Worm (Caenorhabditis elegans) whole organism, L4 larva: ENCODE results near the gene let-721.

Experiments
- F10B5.3 ChIP-seq: sonication (generic microtip); optimal IDR thresholded peaks from 2 replicates; lab custom pipeline; 2016; ENCODE audit warnings: mild to moderate bottlenecking, missing genetic modification characterization, missing compliant biosample characterization
- F26F4.8 ChIP-seq: fragments of 200-800 bp; sonication (Bioruptor generic); conservative IDR thresholded peaks from 2 replicates; pipeline ENCODE4 v1.3.6; 2022; ENCODE audit warnings: missing genetic modification characterization, missing compliant biosample characterization
- F44E2.7 ChIP-seq: fragments of 200-800 bp; sonication (Bioruptor generic); IDR thresholded peaks from 2 replicates; pipeline ENCODE4 v2.1.2; 2022; ENCODE audit warnings: missing genetic modification characterization, missing compliant biosample characterization
- F49E8.2 ChIP-seq: sonication (generic microtip); optimal IDR thresholded peaks from 2 replicates; lab custom pipeline; 2016; ENCODE audit warnings: missing compliant biosample characterization, mild to moderate bottlenecking, missing genetic modification characterization, borderline replicate concordance
- R02D3.7 ChIP-seq: fragments of 150-350 bp; sonication (generic microtip); optimal IDR thresholded peaks from 3 replicates; lab custom pipeline; 2014; ENCODE audit warnings: missing biosample characterization, missing genetic modification characterization
- Y48G9A.11 ChIP-seq: fragments of 200-800 bp; sonication (Bioruptor generic); IDR thresholded peaks from 2 replicates; pipeline ENCODE4 v1.3.6; 2022; ENCODE audit warnings: missing genetic modification reagents, missing genetic modification characterization, missing compliant biosample characterization
- Y75B8A.6 ChIP-seq: fragments of 200-800 bp; sonication (Bioruptor generic); IDR thresholded peaks from 2 replicates; pipeline ENCODE4 v1.3.6; 2022; ENCODE audit warnings: missing genetic modification reagents, missing genetic modification characterization, missing compliant biosample characterization
- aha-1 ChIP-seq: fragments of 150-350 bp; peaks from one replicate; lab custom pipeline; 2014; ENCODE audit warnings: missing biosample characterization, missing genetic modification characterization
- aly-2 ChIP-seq: sonication (generic microtip); optimal IDR thresholded peaks from 2 replicates; lab custom pipeline; 2018; ENCODE audit warnings: missing biosample characterization, missing genetic modification characterization
- ama-1 ChIP-seq: fragments of 150-350 bp; optimal IDR thresholded peaks from 2 replicates; lab custom pipeline; 2014; ENCODE audit warnings: inconsistent platforms, mixed read lengths
- ceh-28 ChIP-seq: fragments of 150-350 bp; optimal IDR thresholded peaks from 2 replicates; lab custom pipeline; 2014; ENCODE audit warnings: missing biosample characterization, missing genetic modification reagents, missing genetic modification characterization
- ceh-82 ChIP-seq: sonication (generic microtip); optimal IDR thresholded peaks from 2 replicates; lab custom pipeline; 2017; ENCODE audit warnings: missing biosample characterization, missing genetic modification characterization
- cey-2 ChIP-seq: sonication (generic microtip); optimal IDR thresholded peaks from 3 replicates; lab custom pipeline; 2017; ENCODE audit warnings: missing genetic modification characterization, mild to moderate bottlenecking, missing compliant biosample characterization, antibody characterized with exemption, borderline replicate concordance; ENCODE audit not compliant: insufficient read depth
- ctbp-1 ChIP-seq: fragments of 200-800 bp; sonication (Bioruptor generic); IDR thresholded peaks from 2 replicates; pipeline ENCODE4 v1.3.6; 2022; ENCODE audit warnings: missing genetic modification reagents, missing genetic modification characterization, missing compliant biosample characterization
- daf-16 ChIP-seq, 3 experiments: sonication (generic microtip); optimal IDR thresholded peaks; 2 replicates each; lab custom pipeline; 2016 to 2017; ENCODE audit warnings: missing genetic modification characterization in 3 of 3, missing genetic modification reagents in 3 of 3, mild to moderate bottlenecking in 2 of 3, missing compliant biosample characterization in 2 of 3, missing biosample characterization in 1 of 3, moderate library complexity in 1 of 3
- daf-19 ChIP-seq: fragments of 200-800 bp; sonication (Bioruptor generic); conservative IDR thresholded peaks from 2 replicates; pipeline ENCODE4 v1.3.6; 2022; ENCODE audit warnings: missing genetic modification characterization, missing compliant biosample characterization
- dmd-6 ChIP-seq: fragments of 200-800 bp; sonication (Bioruptor generic); IDR thresholded peaks from 2 replicates; pipeline ENCODE4 v1.3.6; 2022; ENCODE audit warnings: missing genetic modification reagents, missing genetic modification characterization, missing compliant biosample characterization
- dmd-9 ChIP-seq: fragments of 200-800 bp; sonication (Bioruptor generic); IDR thresholded peaks from 2 replicates; pipeline ENCODE4 v1.3.6; 2022; ENCODE audit warnings: missing genetic modification reagents, missing genetic modification characterization, missing compliant biosample characterization
- dpl-1 ChIP-seq: fragments of 150-350 bp; optimal IDR thresholded peaks from 2 replicates; lab custom pipeline; 2014; ENCODE audit warnings: missing biosample characterization, missing genetic modification reagents, missing genetic modification characterization
- dve-1 ChIP-seq: sonication (generic microtip); optimal IDR thresholded peaks from 2 replicates; lab custom pipeline; 2017; ENCODE audit warnings: antibody characterized with exemption, mild to moderate bottlenecking, missing genetic modification characterization, missing compliant biosample characterization; ENCODE audit not compliant: insufficient read depth
- fkh-10 ChIP-seq: fragments of 150-350 bp; optimal IDR thresholded peaks from 2 replicates; lab custom pipeline; 2014; ENCODE audit warnings: missing biosample characterization, missing genetic modification reagents, missing genetic modification characterization
- jun-1 ChIP-seq: fragments of 150-350 bp; optimal IDR thresholded peaks from 2 replicates; lab custom pipeline; 2014; ENCODE audit warnings: missing biosample characterization, missing genetic modification reagents, missing genetic modification characterization
- lim-7 ChIP-seq: fragments of 200-800 bp; sonication (Bioruptor generic); IDR thresholded peaks from 2 replicates; pipeline ENCODE4 v1.3.6; 2022; ENCODE audit warnings: missing genetic modification characterization, missing compliant biosample characterization
- lin-29 ChIP-seq: fragments of 200-800 bp; sonication (Bioruptor generic); IDR thresholded peaks from 2 replicates; pipeline ENCODE4 v1.3.6; 2022; ENCODE audit warnings: missing genetic modification reagents, missing genetic modification characterization, missing compliant biosample characterization
- lin-38 ChIP-seq: fragments of 200-800 bp; sonication (Bioruptor generic); IDR thresholded peaks from 2 replicates; pipeline ENCODE4 v1.3.6; 2022; ENCODE audit warnings: missing genetic modification reagents, missing genetic modification characterization, missing compliant biosample characterization
- lir-3 ChIP-seq: sonication (generic microtip); optimal IDR thresholded peaks from 2 replicates; lab custom pipeline; 2016; ENCODE audit warnings: mild to moderate bottlenecking, missing genetic modification characterization, missing compliant biosample characterization
- lsy-2 ChIP-seq, 2 experiments: fragments of 150-350 bp in 1 of 2; sonication (generic microtip) in 1 of 2; optimal IDR thresholded peaks; 2 replicates each; lab custom pipeline; 2014 to 2017; ENCODE audit warnings: missing biosample characterization in 2 of 2, missing genetic modification characterization in 2 of 2
- mep-1 ChIP-seq: fragments of 150-350 bp; sonication (generic microtip); optimal IDR thresholded peaks from 3 replicates; lab custom pipeline; 2014; ENCODE audit warnings: missing biosample characterization, missing genetic modification characterization
- nhr-102 ChIP-seq: sonication (generic microtip); optimal IDR thresholded peaks from 2 replicates; lab custom pipeline; 2016; ENCODE audit warnings: mild to moderate bottlenecking, missing genetic modification characterization, moderate library complexity, missing compliant biosample characterization
- pha-4 ChIP-seq, 2 experiments: fragments of 150-350 bp in 1 of 2; fragments of 200-800 bp in 1 of 2; sonication (Bioruptor generic) in 1 of 2; IDR thresholded peaks in 1 of 2; optimal IDR thresholded peaks in 1 of 2; 2 replicates each; pipeline versions ENCODE4 v1.3.6 to Lab custom; 2014 to 2022; ENCODE audit warnings: missing genetic modification characterization in 2 of 2, missing genetic modification reagents in 2 of 2, missing biosample characterization in 1 of 2, missing compliant biosample characterization in 1 of 2
- rbr-2 ChIP-seq: sonication (generic microtip); optimal IDR thresholded peaks from 2 replicates; lab custom pipeline; 2016; ENCODE audit warnings: missing genotype, missing genetic modification characterization, missing compliant biosample characterization
- sdz-12 ChIP-seq: fragments of 200-800 bp; sonication (Bioruptor generic); optimal IDR thresholded peaks from 2 replicates; lab custom pipeline; 2018; ENCODE audit warnings: mild to moderate bottlenecking, missing genetic modification characterization, missing compliant biosample characterization
- set-16 ChIP-seq: fragments of 200-800 bp; sonication (Bioruptor generic); IDR thresholded peaks from 2 replicates; pipeline ENCODE4 v1.3.6; 2022; ENCODE audit warnings: missing genetic modification reagents, missing genetic modification characterization, missing compliant biosample characterization
- snpc-1.2 ChIP-seq: fragments of 200-800 bp; sonication (Bioruptor generic); IDR thresholded peaks from 2 replicates; pipeline ENCODE4 v1.3.6; 2022; ENCODE audit warnings: missing genetic modification reagents, missing genetic modification characterization, missing compliant biosample characterization
- snpc-4 ChIP-seq: fragments of 150-350 bp; optimal IDR thresholded peaks from 2 replicates; lab custom pipeline; 2014; ENCODE audit warnings: missing biosample characterization, missing genetic modification characterization
- spr-1 ChIP-seq: sonication (generic microtip); optimal IDR thresholded peaks from 2 replicates; lab custom pipeline; 2016; ENCODE audit warnings: mild to moderate bottlenecking, missing genetic modification characterization, missing compliant biosample characterization
- spr-3 ChIP-seq: fragments of 200-800 bp; sonication (Bioruptor generic); optimal IDR thresholded peaks from 2 replicates; lab custom pipeline; 2018; ENCODE audit warnings: mild to moderate bottlenecking, missing genetic modification characterization, missing compliant biosample characterization
- tag-97 ChIP-seq: fragments of 200-800 bp; sonication (Bioruptor generic); IDR thresholded peaks from 2 replicates; pipeline ENCODE4 v1.3.6; 2022; ENCODE audit warnings: missing genetic modification characterization, missing compliant biosample characterization
- zag-1 ChIP-seq: fragments of 150-350 bp; optimal IDR thresholded peaks from 2 replicates; lab custom pipeline; 2014; ENCODE audit warnings: missing biosample characterization, missing genetic modification characterization
- zfp-2 ChIP-seq: sonication (generic microtip); optimal IDR thresholded peaks from 2 replicates; lab custom pipeline; 2016; ENCODE audit warnings: mild to moderate bottlenecking, missing genetic modification characterization, missing compliant biosample characterization
- zip-2 ChIP-seq: fragments of 150-350 bp; optimal IDR thresholded peaks from 2 replicates; lab custom pipeline; 2014; ENCODE audit warnings: missing biosample characterization, missing genetic modification characterization
- ztf-11 ChIP-seq: fragments of 150-350 bp; optimal IDR thresholded peaks from 2 replicates; lab custom pipeline; 2014; ENCODE audit warnings: missing biosample characterization, missing genetic modification characterization

let-721 gene

ce11 chrIII:6439854-6440253 lies 6.9 kb downstream of the let-721 start:
- TF ChIP-seq lin-38 (GFP tag; lab: Robert Waterston, UW): peak; percentile 47; the same call in 1 of the 2 replicates
- 0 out of 2 replicates have a peak, but pooled peaks have one; percentile 47 for TF ChIP-seq pha-4 (GFP tag; IDR thresholded peaks at IDR 0.05; lab: Robert Waterston, UW)
- no peak for TF ChIP-seq pha-4 (tag; optimal IDR thresholded peaks at IDR 0.05; lab: Kevin White, UChicago)
- no peak for TF ChIP-seq dmd-9 (GFP tag; lab: Robert Waterston, UW)
- TF ChIP-seq ama-1 (lab: Kevin White, UChicago): peak; percentile 35
- TF ChIP-seq Y75B8A.6 (GFP tag; lab: Robert Waterston, UW): no peak
- TF ChIP-seq, all 104 proteins: peak for 3

ce11 chrIII:6436308-6436707 lies 10.4 kb downstream of the let-721 start, which contains the start of gene C05D11.1:
C05D11.1 (plus strand) TSS chrIII:6436608.
- TF ChIP-seq daf-16 (GFP tag; optimal IDR thresholded peaks at IDR 0.05; lab: Kevin White, UChicago): no peak
- TF ChIP-seq daf-16 (tag; optimal IDR thresholded peaks at IDR 0.05; lab: Kevin White, UChicago): no peak
- TF ChIP-seq F10B5.3 (tag; lab: Kevin White, UChicago): no peak
- TF ChIP-seq zip-2 (tag; lab: Kevin White, UChicago): no peak
- TF ChIP-seq rbr-2: no peak
- TF ChIP-seq lin-29 (GFP tag; lab: Robert Waterston, UW): no peak
- TF ChIP-seq aha-1 (tag; lab: Kevin White, UChicago): no peak
- no peak for TF ChIP-seq cey-2 (tag; lab: Kevin White, UChicago)
- no peak for TF ChIP-seq tag-97 (GFP tag; lab: Robert Waterston, UW)
- TF ChIP-seq daf-19 (GFP tag; lab: Robert Waterston, UW): no peak
- no peak for TF ChIP-seq fkh-10
- TF ChIP-seq zfp-2 (tag; lab: Kevin White, UChicago): no peak
- TF ChIP-seq lir-3 (tag; lab: Kevin White, UChicago): no peak
- TF ChIP-seq nhr-102 (tag; lab: Kevin White, UChicago): no peak
- no peak for TF ChIP-seq snpc-4 (tag; lab: Kevin White, UChicago)
- TF ChIP-seq lsy-2 (tag; optimal IDR thresholded peaks at IDR 0.05; lab: Kevin White, UChicago): no peak
- no peak for TF ChIP-seq ztf-11 (tag; lab: Kevin White, UChicago)
- TF ChIP-seq ctbp-1 (GFP tag; lab: Robert Waterston, UW): no peak
- TF ChIP-seq aly-2: no peak
- TF ChIP-seq, all 104 proteins: peak for 0

ce11 chrIII:6432939-6433338 lies 13.8 kb downstream of the let-721 start, which contains the start of gene vps-16:
vps-16 (plus strand) TSS chrIII:6433239.
- TF ChIP-seq spr-1 (tag; lab: Kevin White, UChicago): no peak
- no peak for TF ChIP-seq ceh-82 (tag; lab: Kevin White, UChicago)
- TF ChIP-seq aha-1 (tag; lab: Kevin White, UChicago): peak; percentile 3
- peak; percentile 17 for TF ChIP-seq ama-1 (lab: Kevin White, UChicago)
- 0 out of 2 replicates have a peak, but pooled peaks have one; percentile 31 for TF ChIP-seq lin-38 (GFP tag; lab: Robert Waterston, UW)
- 0 out of 2 replicates have a peak, but pooled peaks have one; percentile 17 for TF ChIP-seq Y48G9A.11 (GFP tag; lab: Robert Waterston, UW)
- TF ChIP-seq set-16 (GFP tag; lab: Robert Waterston, UW): no peak

- TF ChIP-seq F26F4.8 (GFP tag; lab: Robert Waterston, UW) (no peak), cey-2 (tag; lab: Kevin White, UChicago) (no peak), dmd-6 (GFP tag; lab: Robert Waterston, UW) (peak; percentile 8; the same call in 1 of the 2 replicates), snpc-1.2 (GFP tag; lab: Robert Waterston, UW) (no peak), ceh-82 (tag; lab: Kevin White, UChicago) (no peak), F49E8.2 (tag; lab: Kevin White, UChicago) (no peak), zag-1 (tag; lab: Kevin White, UChicago) (no peak), lin-38 (GFP tag; lab: Robert Waterston, UW) (peak; percentile 93), ztf-11 (tag; lab: Kevin White, UChicago) (no peak), R02D3.7 (tag; lab: Kevin White, UChicago) (no peak), dpl-1 (GFP tag; lab: Kevin White, UChicago) (peak; percentile 75), lim-7 (GFP tag; lab: Robert Waterston, UW) (no peak), ctbp-1 (GFP tag; lab: Robert Waterston, UW) (no peak), aha-1 (tag; lab: Kevin White, UChicago) (peak; percentile 90), jun-1 (no peak), F44E2.7 (GFP tag; lab: Robert Waterston, UW) (no peak), spr-3 (GFP tag; lab: Kevin White, UChicago) (no peak), mep-1 (no peak), dve-1 (peak; percentile 71), dmd-9 (GFP tag; lab: Robert Waterston, UW) (no peak), sdz-12 (no peak), pha-4 (GFP tag; IDR thresholded peaks at IDR 0.05; lab: Robert Waterston, UW) (no peak), pha-4 (tag; optimal IDR thresholded peaks at IDR 0.05; lab: Kevin White, UChicago) (peak; percentile 58), ceh-28 (no peak), nhr-102 (tag; lab: Kevin White, UChicago) (no peak)
Measured at ce11 chrIII:6431766-6432228, 14.9 kb downstream of the let-721 start, which contains the start of the genes mrps-17 and txdc-9. mrps-17 (minus strand) TSS chrIII:6431798. txdc-9 (plus strand) TSS chrIII:6432178.
